Worm (Caenorhabditis elegans) whole organism, mixed stage, embryonic: Measurements from ENCODE around the gene ctsa-4.1.
A peak's percentile ranks its signal among the peaks of the same experiment; 100 is the strongest.

ENCODE experiments used
- M03D4.4 ChIP-seq: sonication (generic microtip); optimal IDR thresholded peaks from 2 replicates; lab custom pipeline; 2017; ENCODE audit warnings: mild to moderate bottlenecking, missing genetic modification characterization, missing compliant biosample characterization
- bed-3 ChIP-seq: fragments of 200-800 bp; sonication (Bioruptor generic); optimal IDR thresholded peaks from 3 replicates; lab custom pipeline; 2018; ENCODE audit warnings: mild to moderate bottlenecking, missing genetic modification characterization, moderate library complexity, missing compliant biosample characterization
- blmp-1 ChIP-seq: fragments of 150-350 bp; optimal IDR thresholded peaks from 2 replicates; lab custom pipeline; 2014; ENCODE audit warnings: missing biosample characterization, missing genetic modification characterization
- ceh-39 ChIP-seq: fragments of 150-350 bp; optimal IDR thresholded peaks from 2 replicates; lab custom pipeline; 2014; ENCODE audit warnings: missing biosample characterization, missing genetic modification characterization
- ceh-43 ChIP-seq: fragments of 200-800 bp; sonication (Bioruptor generic); optimal IDR thresholded peaks from 2 replicates; lab custom pipeline; 2018; ENCODE audit warnings: mild to moderate bottlenecking, missing genetic modification characterization, moderate library complexity, missing compliant biosample characterization
- ceh-83 ChIP-seq: fragments of 200-800 bp; sonication (Bioruptor generic); optimal IDR thresholded peaks from 2 replicates; lab custom pipeline; 2018; ENCODE audit warnings: mild to moderate bottlenecking, missing genetic modification characterization, missing compliant biosample characterization
- ces-1 ChIP-seq: fragments of 150-350 bp; optimal IDR thresholded peaks from 2 replicates; lab custom pipeline; 2014; ENCODE audit warnings: missing biosample characterization, missing genetic modification reagents, missing genetic modification characterization
- cnd-1 ChIP-seq: fragments of 200-800 bp; sonication (Bioruptor generic); optimal IDR thresholded peaks from 2 replicates; lab custom pipeline; 2018; ENCODE audit warnings: mild to moderate bottlenecking, missing genetic modification characterization, missing compliant biosample characterization
- drap-1 ChIP-seq: fragments of 200-800 bp; sonication (Bioruptor generic); optimal IDR thresholded peaks from 3 replicates; lab custom pipeline; 2018; ENCODE audit warnings: mild to moderate bottlenecking, missing genetic modification characterization, missing compliant biosample characterization
- elt-1 ChIP-seq: sonication (generic microtip); optimal IDR thresholded peaks from 2 replicates; lab custom pipeline; 2017; ENCODE audit warnings: missing genetic modification characterization, mild to moderate bottlenecking, missing compliant biosample characterization, antibody characterized with exemption, moderate library complexity, borderline replicate concordance; ENCODE audit not compliant: insufficient read depth
- elt-3 ChIP-seq: fragments of 150-350 bp; optimal IDR thresholded peaks from 2 replicates; lab custom pipeline; 2014; ENCODE audit warnings: missing biosample characterization, missing genetic modification characterization
- flh-1 ChIP-seq: fragments of 200-800 bp; sonication (Bioruptor generic); optimal IDR thresholded peaks from 2 replicates; lab custom pipeline; 2018; ENCODE audit warnings: mild to moderate bottlenecking, missing genetic modification characterization, moderate library complexity, missing compliant biosample characterization
- ham-2 ChIP-seq: fragments of 200-800 bp; sonication (Bioruptor generic); optimal IDR thresholded peaks from 2 replicates; lab custom pipeline; 2018; ENCODE audit warnings: mild to moderate bottlenecking, missing genetic modification characterization, missing compliant biosample characterization
- hlh-1 ChIP-seq: fragments of 150-350 bp; optimal IDR thresholded peaks from 2 replicates; lab custom pipeline; 2014; ENCODE audit warnings: missing biosample characterization, missing genetic modification reagents, missing genetic modification characterization
- lin-13 ChIP-seq: fragments of 150-350 bp; optimal IDR thresholded peaks from 2 replicates; lab custom pipeline; 2014; ENCODE audit warnings: missing biosample characterization, missing genetic modification characterization
- lin-32 ChIP-seq: fragments of 200-800 bp; sonication (Bioruptor generic); optimal IDR thresholded peaks from 2 replicates; lab custom pipeline; 2018; ENCODE audit warnings: mild to moderate bottlenecking, missing genetic modification characterization, missing compliant biosample characterization
- lsy-2 ChIP-seq: fragments of 150-350 bp; optimal IDR thresholded peaks from 2 replicates; lab custom pipeline; 2014; ENCODE audit warnings: missing biosample characterization, missing genetic modification characterization
- mab-5 ChIP-seq: fragments of 150-350 bp; optimal IDR thresholded peaks from 2 replicates; lab custom pipeline; 2014; ENCODE audit warnings: missing biosample characterization, missing genetic modification characterization
- mep-1 ChIP-seq: fragments of 150-350 bp; optimal IDR thresholded peaks from 2 replicates; lab custom pipeline; 2017; ENCODE audit warnings: missing biosample characterization, missing genetic modification reagents, missing genetic modification characterization, inconsistent platforms
- nhr-12 ChIP-seq: fragments of 150-350 bp; optimal IDR thresholded peaks from 2 replicates; lab custom pipeline; 2014; ENCODE audit warnings: missing biosample characterization, missing genetic modification characterization
- nhr-2 ChIP-seq: fragments of 150-350 bp; optimal IDR thresholded peaks from 2 replicates; lab custom pipeline; 2014; ENCODE audit warnings: missing biosample characterization, missing genetic modification characterization
- nhr-237 ChIP-seq: fragments of 150-350 bp; optimal IDR thresholded peaks from 2 replicates; lab custom pipeline; 2014; ENCODE audit warnings: missing biosample characterization, missing genetic modification characterization
- nhr-28 ChIP-seq: fragments of 150-350 bp; optimal IDR thresholded peaks from 2 replicates; lab custom pipeline; 2014; ENCODE audit warnings: missing biosample characterization, missing genetic modification characterization
- nhr-76 ChIP-seq: sonication (generic microtip); optimal IDR thresholded peaks from 2 replicates; lab custom pipeline; 2017; ENCODE audit warnings: missing biosample characterization, missing genetic modification characterization
- pha-4 ChIP-seq: fragments of 150-350 bp; optimal IDR thresholded peaks from 2 replicates; lab custom pipeline; 2018; ENCODE audit warnings: missing biosample characterization, missing genetic modification reagents, missing genetic modification characterization
- sem-2 ChIP-seq: fragments of 200-800 bp; sonication (Bioruptor generic); optimal IDR thresholded peaks from 2 replicates; lab custom pipeline; 2018; ENCODE audit warnings: mild to moderate bottlenecking, missing genetic modification characterization, missing compliant biosample characterization
- snpc-4 ChIP-seq: fragments of 150-350 bp; optimal IDR thresholded peaks from 2 replicates; lab custom pipeline; 2014; ENCODE audit warnings: missing biosample characterization, missing genetic modification characterization
- sptf-1 ChIP-seq: sonication (generic microtip); optimal IDR thresholded peaks from 2 replicates; lab custom pipeline; 2017; ENCODE audit warnings: mild to moderate bottlenecking, missing genetic modification characterization, moderate library complexity, missing compliant biosample characterization
- tbx-8 ChIP-seq: fragments of 200-800 bp; sonication (Bioruptor generic); optimal IDR thresholded peaks from 2 replicates; lab custom pipeline; 2018; ENCODE audit warnings: mild to moderate bottlenecking, missing genetic modification characterization, moderate library complexity, missing compliant biosample characterization
- unc-120 ChIP-seq: sonication (generic microtip); optimal IDR thresholded peaks from 2 replicates; lab custom pipeline; 2017; ENCODE audit warnings: missing genetic modification characterization, missing compliant biosample characterization; ENCODE audit not compliant: poor library complexity, severe bottlenecking
- unc-39 ChIP-seq: fragments of 150-350 bp; optimal IDR thresholded peaks from 2 replicates; lab custom pipeline; 2014; ENCODE audit warnings: missing biosample characterization, missing genetic modification characterization
- unc-62 ChIP-seq: fragments of 150-350 bp; optimal IDR thresholded peaks from 2 replicates; lab custom pipeline; 2014; ENCODE audit warnings: missing biosample characterization, missing genetic modification reagents, missing genetic modification characterization
- zip-8 ChIP-seq: fragments of 150-350 bp; optimal IDR thresholded peaks from 2 replicates; lab custom pipeline; 2014; ENCODE audit warnings: missing biosample characterization, missing genetic modification characterization
- ztf-11 ChIP-seq: fragments of 150-350 bp; optimal IDR thresholded peaks from 2 replicates; lab custom pipeline; 2014; ENCODE audit warnings: missing biosample characterization, missing genetic modification characterization

The ctsa-4.1 gene

DNA sequence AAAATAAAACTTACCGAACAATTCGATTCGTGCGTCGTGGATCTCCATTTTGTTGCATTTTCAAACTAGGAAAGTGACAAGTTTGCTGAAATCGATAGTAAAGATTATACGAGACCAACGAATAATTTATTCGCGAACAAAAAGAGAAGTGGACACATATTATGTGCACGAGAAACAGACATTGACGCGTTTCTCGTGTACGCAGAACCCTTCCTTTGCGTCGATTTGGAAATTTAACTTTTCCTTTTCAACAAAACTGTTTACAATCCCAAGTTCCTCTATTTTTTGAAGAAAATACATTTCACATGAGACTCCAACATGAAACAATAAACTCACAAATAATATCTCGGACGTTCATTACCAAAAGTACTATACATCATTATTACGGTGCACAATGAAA, 6.0 kb upstream of the ctsa-4.1 start, which contains the start of gene K10B2.4 (continued):
- TF ChIP-seq snpc-4 (tag; lab: Kevin White, UChicago) (no peak), pha-4 (tag; lab: Kevin White, UChicago) (peak; percentile 2), nhr-28 (no peak)

- TF ChIP-seq nhr-12 (tag; lab: Kevin White, UChicago) (no peak), tbx-8 (GFP tag; lab: Kevin White, UChicago) (no peak), bed-3 (no peak), sem-2 (GFP tag; lab: Kevin White, UChicago) (no peak), flh-1 (GFP tag; lab: Kevin White, UChicago) (no peak), nhr-28 (no peak), sptf-1 (tag; lab: Kevin White, UChicago) (no peak), lin-32 (GFP tag; lab: Kevin White, UChicago) (no peak), hlh-1 (tag; lab: Kevin White, UChicago) (no peak), elt-1 (no peak), ceh-43 (GFP tag; lab: Kevin White, UChicago) (no peak), nhr-76 (tag; lab: Kevin White, UChicago) (no peak), mep-1 (no peak), blmp-1 (tag; lab: Kevin White, UChicago) (no peak), cnd-1 (tag; lab: Kevin White, UChicago) (no peak)
- TF ChIP-seq, all 35 proteins: peak for 0
Measured at ce11 chrII:6365237-6365815, 1.5 kb upstream of the ctsa-4.1 start, which contains the start of the genes ani-2 and clec-88. ani-2 (minus strand) TSS chrII:6365367. clec-88 (plus strand) TSS chrII:6365722.

DNA sequence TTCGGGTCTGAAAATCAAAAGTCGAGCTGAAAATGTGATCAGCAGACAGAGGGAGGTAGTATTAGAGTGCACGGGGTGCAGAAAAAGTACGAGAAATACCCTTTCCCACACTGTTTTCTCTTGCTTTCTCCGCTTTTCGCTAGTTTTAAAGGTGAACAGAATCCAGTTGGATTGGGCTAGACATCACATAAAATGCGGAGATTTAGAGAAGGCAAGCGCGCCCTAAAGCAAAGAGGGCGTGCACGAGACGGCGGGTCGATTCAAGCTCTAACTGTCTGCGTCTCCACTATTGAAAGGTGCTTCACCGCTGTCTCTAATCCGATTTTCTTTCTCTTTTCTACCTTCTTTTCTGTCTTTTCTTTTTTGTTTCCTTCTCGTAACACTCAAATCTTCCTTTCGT, 3.3 kb downstream of the ctsa-4.1 start:
- TF ChIP-seq nhr-2 (tag; lab: Kevin White, UChicago): peak; percentile 31
- TF ChIP-seq flh-1 (GFP tag; lab: Kevin White, UChicago): no peak
- TF ChIP-seq lin-13 (tag; lab: Kevin White, UChicago): peak; percentile 15
- peak; percentile 50 for TF ChIP-seq sptf-1 (tag; lab: Kevin White, UChicago)
- no peak for TF ChIP-seq ceh-83 (GFP tag; lab: Kevin White, UChicago)
- TF ChIP-seq snpc-4 (tag; lab: Kevin White, UChicago): no peak
- no peak for TF ChIP-seq cnd-1 (tag; lab: Kevin White, UChicago)
- peak; percentile 71 for TF ChIP-seq ceh-39 (tag; lab: Kevin White, UChicago)
- peak; percentile 62 for TF ChIP-seq nhr-237 (tag; lab: Kevin White, UChicago)
- TF ChIP-seq hlh-1 (tag; lab: Kevin White, UChicago): peak; percentile 60
- no peak for TF ChIP-seq M03D4.4 (tag; lab: Kevin White, UChicago)
- no peak for TF ChIP-seq ztf-11 (tag; lab: Kevin White, UChicago)
- no peak for TF ChIP-seq zip-8 (tag; lab: Kevin White, UChicago)
- TF ChIP-seq elt-3: no peak
- TF ChIP-seq mab-5 (tag; lab: Kevin White, UChicago): no peak
- TF ChIP-seq drap-1: peak; percentile 48
- peak; percentile 88 for TF ChIP-seq ham-2 (GFP tag; lab: Kevin White, UChicago)
- peak; percentile 66 for TF ChIP-seq pha-4 (tag; lab: Kevin White, UChicago)
- TF ChIP-seq ceh-43 (GFP tag; lab: Kevin White, UChicago): no peak
- TF ChIP-seq bed-3: no peak
- TF ChIP-seq unc-39: no peak
- peak; percentile 46 for TF ChIP-seq unc-62 (GFP tag; lab: Kevin White, UChicago)
- peak; percentile 36 for TF ChIP-seq unc-120 (tag; lab: Kevin White, UChicago)
- peak; percentile 74 for TF ChIP-seq blmp-1 (tag; lab: Kevin White, UChicago)
- no peak for TF ChIP-seq nhr-28
- TF ChIP-seq sem-2 (GFP tag; lab: Kevin White, UChicago): no peak
- TF ChIP-seq nhr-12 (tag; lab: Kevin White, UChicago): no peak
- peak; percentile 75 for TF ChIP-seq mep-1
- TF ChIP-seq lsy-2 (tag; lab: Kevin White, UChicago): peak; percentile 65
- no peak for TF ChIP-seq nhr-76 (tag; lab: Kevin White, UChicago)
- peak; percentile 95 for TF ChIP-seq ces-1 (GFP tag; lab: Kevin White, UChicago)

ce11 chrII:6371003-6371402, 4.2 kb downstream of the ctsa-4.1 start, which contains the start of gene lin-23:
lin-23 (plus strand) TSS chrII:6371303.
- TF ChIP-seq unc-39: no peak
- TF ChIP-seq drap-1: no peak
- no peak for TF ChIP-seq hlh-1 (tag; lab: Kevin White, UChicago)
- TF ChIP-seq lsy-2 (tag; lab: Kevin White, UChicago): no peak
- no peak for TF ChIP-seq elt-1
- TF ChIP-seq nhr-12 (tag; lab: Kevin White, UChicago): no peak
- no peak for TF ChIP-seq unc-62 (GFP tag; lab: Kevin White, UChicago)
- no peak for TF ChIP-seq lin-32 (GFP tag; lab: Kevin White, UChicago)
- TF ChIP-seq ztf-11 (tag; lab: Kevin White, UChicago): no peak
